Fruit fly (Drosophila melanogaster) whole organism, embryonic: Measurements from ENCODE around the gene CG11882.

Experiments used
- CG11456 ChIP-seq: fragments of 200-800 bp; sonication (Bioruptor generic); IDR thresholded peaks from 3 replicates; pipeline ENCODE4 v1.3.6; 2022; ENCODE audit warnings: missing biosample characterization, missing genetic modification characterization
- CG12104 ChIP-seq: fragments of 200-800 bp; sonication (Bioruptor generic); optimal IDR thresholded peaks from 3 replicates; lab custom pipeline; 2016; ENCODE audit warnings: missing biosample characterization, missing genetic modification characterization
- CG1603 ChIP-seq: fragments of 200-800 bp; sonication (Bioruptor generic); optimal IDR thresholded peaks from 2 replicates; lab custom pipeline; 2019; ENCODE audit warnings: missing biosample characterization, mild to moderate bottlenecking, missing genetic modification characterization, moderate library complexity
- CG3163 ChIP-seq: fragments of 200-800 bp; sonication (Bioruptor generic); optimal IDR thresholded peaks from 3 replicates; lab custom pipeline; 2016; ENCODE audit warnings: missing biosample characterization, missing genetic modification characterization
- CG4424 ChIP-seq: fragments of 200-800 bp; sonication (Bioruptor generic); optimal IDR thresholded peaks from 3 replicates; lab custom pipeline; 2016; ENCODE audit warnings: missing biosample characterization, missing genetic modification characterization
- CG6254 ChIP-seq: fragments of 200-800 bp; sonication (Bioruptor generic); optimal IDR thresholded peaks from 3 replicates; lab custom pipeline; 2017; ENCODE audit warnings: mild to moderate bottlenecking, missing biosample characterization, missing genetic modification reagents, missing genetic modification characterization
- CTCF ChIP-seq: fragments of 200-800 bp; sonication (Bioruptor generic); optimal IDR thresholded peaks from 2 replicates; lab custom pipeline; 2017; ENCODE audit warnings: missing biosample characterization, mild to moderate bottlenecking, missing genetic modification characterization, moderate library complexity
- Rx ChIP-seq: fragments of 200-800 bp; sonication (Bioruptor generic); IDR thresholded peaks from 2 replicates; pipeline ENCODE4 v1.3.6; 2022; ENCODE audit warnings: missing biosample characterization, missing genetic modification characterization
- ap ChIP-seq: fragments of 200-800 bp; sonication (Bioruptor generic); IDR thresholded peaks from 2 replicates; pipeline ENCODE4 v1.3.6; 2022; ENCODE audit warnings: missing biosample characterization, missing genetic modification characterization
- gro ChIP-seq: fragments of 200-800 bp; sonication (Bioruptor generic); optimal IDR thresholded peaks from 2 replicates; lab custom pipeline; 2016; ENCODE audit warnings: missing biosample characterization, missing genetic modification characterization
- stc ChIP-seq: fragments of 200-800 bp; sonication (Bioruptor generic); IDR thresholded peaks from 2 replicates; pipeline ENCODE4 v1.3.6; 2022; ENCODE audit warnings: missing biosample characterization, missing genetic modification characterization
- tx ChIP-seq: fragments of 200-800 bp; sonication (Bioruptor generic); optimal IDR thresholded peaks from 2 replicates; lab custom pipeline; 2016; ENCODE audit warnings: missing biosample characterization, missing genetic modification characterization
- vvl ChIP-seq: fragments of 200-800 bp; sonication (Bioruptor generic); IDR thresholded peaks from 2 replicates; pipeline ENCODE4 v1.3.6; 2022; ENCODE audit warnings: missing biosample characterization, missing genetic modification characterization

dm6 chr3R:29113392-29113791, 34.6 kb downstream of the CG11882 start:
- TF ChIP-seq ap (GFP tag; lab: Robert Waterston, UW) (no peak), CG4424 (no peak), CG6254 (GFP tag; lab: Kevin White, UChicago) (no peak), tx (GFP tag; lab: Kevin White, UChicago) (no peak), CG1603 (tag; lab: Kevin White, UChicago) (no peak), CG12104 (GFP tag; lab: Kevin White, UChicago) (no peak), CG3163 (GFP tag; lab: Kevin White, UChicago) (no peak), stc (no peak), CG11456 (GFP tag; lab: Robert Waterston, UW) (no peak), Rx (GFP tag; lab: Robert Waterston, UW) (no peak), CTCF (no peak), gro (GFP tag; lab: Kevin White, UChicago) (no peak), vvl (GFP tag; lab: Robert Waterston, UW) (no peak)
